Worm (Caenorhabditis elegans): ENCODE results near the gene pqn-67.

pqn-67 gene

ce11 chrV:12924128-12924527 lies at the start of gene pqn-67:
TSS of gene pqn-67 (plus strand) at chrV:12924428.
- no peak for TF ChIP-seq cog-1 (tag; optimal IDR thresholded peaks at IDR 0.05)
- no peak for TF ChIP-seq ztf-29 (GFP tag; IDR thresholded peaks at IDR 0.05)
- TF ChIP-seq tab-1 (GFP tag; IDR thresholded peaks at IDR 0.05) = no peak
- TF ChIP-seq flt-1 (GFP tag; IDR thresholded peaks at IDR 0.05) = no peak

- no peak for TF ChIP-seq ztf-29 (GFP tag; IDR thresholded peaks at IDR 0.05)
- no peak for TF ChIP-seq ztf-23 (GFP tag; IDR thresholded peaks at IDR 0.05)
- TF ChIP-seq tab-1 (GFP tag; IDR thresholded peaks at IDR 0.05) = no peak
- TF ChIP-seq flt-1 (GFP tag; IDR thresholded peaks at IDR 0.05) = no peak
- no peak for TF ChIP-seq klf-2 (GFP tag; conservative IDR thresholded peaks at IDR 0.05)
- no peak for TF ChIP-seq cog-1 (tag; optimal IDR thresholded peaks at IDR 0.05)
- no peak for TF ChIP-seq T22C8.4 (GFP tag; IDR thresholded peaks at IDR 0.05)
- no peak for TF ChIP-seq ref-1 (GFP tag; conservative IDR thresholded peaks at IDR 0.05)
- TF ChIP-seq med-1 (GFP tag; optimal IDR thresholded peaks at IDR 0.05; ENCODE audit: insufficient read depth) = no peak
Measured at ce11 chrV:12875850-12876249, 48.4 kb upstream of the pqn-67 start.

ce11 chrV:12876708-12877107 lies 47.5 kb upstream of the pqn-67 start:
- TF ChIP-seq ztf-29 (GFP tag; IDR thresholded peaks at IDR 0.05) = no peak
- no peak for TF ChIP-seq cog-1 (tag; optimal IDR thresholded peaks at IDR 0.05)
- TF ChIP-seq flt-1 (GFP tag; IDR thresholded peaks at IDR 0.05) = no peak
- TF ChIP-seq T22C8.4 (GFP tag; IDR thresholded peaks at IDR 0.05) = no peak
- TF ChIP-seq ref-1 (GFP tag; conservative IDR thresholded peaks at IDR 0.05) = no peak
- TF ChIP-seq klf-2 (GFP tag; conservative IDR thresholded peaks at IDR 0.05) = no peak
- no peak for TF ChIP-seq tab-1 (GFP tag; IDR thresholded peaks at IDR 0.05)
- no peak for TF ChIP-seq med-1 (GFP tag; optimal IDR thresholded peaks at IDR 0.05; ENCODE audit: insufficient read depth)
- no peak for TF ChIP-seq ztf-23 (GFP tag; IDR thresholded peaks at IDR 0.05)

- TF ChIP-seq ref-1 (GFP tag; conservative IDR thresholded peaks at IDR 0.05) = no peak
- TF ChIP-seq T22C8.4 (GFP tag; IDR thresholded peaks at IDR 0.05) = no peak
- no peak for TF ChIP-seq ztf-29 (GFP tag; IDR thresholded peaks at IDR 0.05)
- TF ChIP-seq ztf-23 (GFP tag; IDR thresholded peaks at IDR 0.05) = no peak
- TF ChIP-seq med-1 (GFP tag; optimal IDR thresholded peaks at IDR 0.05; ENCODE audit: insufficient read depth) = no peak
- no peak for TF ChIP-seq tab-1 (GFP tag; IDR thresholded peaks at IDR 0.05)
- TF ChIP-seq klf-2 (GFP tag; conservative IDR thresholded peaks at IDR 0.05) = no peak
- TF ChIP-seq flt-1 (GFP tag; IDR thresholded peaks at IDR 0.05) = no peak
- TF ChIP-seq cog-1 (tag; optimal IDR thresholded peaks at IDR 0.05) = no peak
Measured at ce11 chrV:12877579-12877978, 46.6 kb upstream of the pqn-67 start.

ce11 chrV:12879349-12879748 lies 44.9 kb upstream of the pqn-67 start:
- no peak for TF ChIP-seq ztf-23 (GFP tag; IDR thresholded peaks at IDR 0.05)
- no peak for TF ChIP-seq ztf-29 (GFP tag; IDR thresholded peaks at IDR 0.05)
- no peak for TF ChIP-seq klf-2 (GFP tag; conservative IDR thresholded peaks at IDR 0.05)

ce11 chrV:12881396-12881795 lies 42.8 kb upstream of the pqn-67 start:
- TF ChIP-seq ref-1 (GFP tag; conservative IDR thresholded peaks at IDR 0.05) = no peak

- TF ChIP-seq klf-2 (GFP tag; conservative IDR thresholded peaks at IDR 0.05) = no peak
Measured at ce11 chrV:12882370-12882769, 41.9 kb upstream of the pqn-67 start.

ce11 chrV:12885860-12886259 lies 38.4 kb upstream of the pqn-67 start, which contains the start of gene glb-24:
TSS of gene glb-24 (minus strand) at chrV:12885960.
- TF ChIP-seq tab-1 (GFP tag; IDR thresholded peaks at IDR 0.05) = no peak
- no peak for TF ChIP-seq ztf-23 (GFP tag; IDR thresholded peaks at IDR 0.05)
- no peak for TF ChIP-seq flt-1 (GFP tag; IDR thresholded peaks at IDR 0.05)
- no peak for TF ChIP-seq ztf-29 (GFP tag; IDR thresholded peaks at IDR 0.05)
- no peak for TF ChIP-seq ref-1 (GFP tag; conservative IDR thresholded peaks at IDR 0.05)
- no peak for TF ChIP-seq klf-2 (GFP tag; conservative IDR thresholded peaks at IDR 0.05)
- no peak for TF ChIP-seq cog-1 (tag; optimal IDR thresholded peaks at IDR 0.05)
- no peak for TF ChIP-seq T22C8.4 (GFP tag; IDR thresholded peaks at IDR 0.05)

- no peak for TF ChIP-seq med-1 (GFP tag; optimal IDR thresholded peaks at IDR 0.05; ENCODE audit: insufficient read depth)
- TF ChIP-seq ztf-29 (GFP tag; IDR thresholded peaks at IDR 0.05) = no peak
- no peak for TF ChIP-seq flt-1 (GFP tag; IDR thresholded peaks at IDR 0.05)
- TF ChIP-seq cog-1 (tag; optimal IDR thresholded peaks at IDR 0.05) = no peak
- no peak for TF ChIP-seq ztf-23 (GFP tag; IDR thresholded peaks at IDR 0.05)
- no peak for TF ChIP-seq klf-2 (GFP tag; conservative IDR thresholded peaks at IDR 0.05)
- TF ChIP-seq tab-1 (GFP tag; IDR thresholded peaks at IDR 0.05) = no peak
- no peak for TF ChIP-seq ref-1 (GFP tag; conservative IDR thresholded peaks at IDR 0.05)
- TF ChIP-seq T22C8.4 (GFP tag; IDR thresholded peaks at IDR 0.05) = no peak
Measured at ce11 chrV:12895772-12896171, 28.5 kb upstream of the pqn-67 start, which contains the start of gene ttbk-7. TSS of gene ttbk-7 (minus strand) at chrV:12895872.

ce11 chrV:12896850-12897249 lies 27.4 kb upstream of the pqn-67 start:
- TF ChIP-seq ztf-23 (GFP tag; IDR thresholded peaks at IDR 0.05) = no peak
- no peak for TF ChIP-seq cog-1 (tag; optimal IDR thresholded peaks at IDR 0.05)
- no peak for TF ChIP-seq flt-1 (GFP tag; IDR thresholded peaks at IDR 0.05)

- no peak for TF ChIP-seq ref-1 (GFP tag; conservative IDR thresholded peaks at IDR 0.05)
- no peak for TF ChIP-seq tab-1 (GFP tag; IDR thresholded peaks at IDR 0.05)
- no peak for TF ChIP-seq T22C8.4 (GFP tag; IDR thresholded peaks at IDR 0.05)
- no peak for TF ChIP-seq klf-2 (GFP tag; conservative IDR thresholded peaks at IDR 0.05)
- no peak for TF ChIP-seq cog-1 (tag; optimal IDR thresholded peaks at IDR 0.05)
- TF ChIP-seq flt-1 (GFP tag; IDR thresholded peaks at IDR 0.05) = no peak
- TF ChIP-seq med-1 (GFP tag; optimal IDR thresholded peaks at IDR 0.05; ENCODE audit: insufficient read depth) = no peak
- TF ChIP-seq ztf-29 (GFP tag; IDR thresholded peaks at IDR 0.05) = no peak
- no peak for TF ChIP-seq ztf-23 (GFP tag; IDR thresholded peaks at IDR 0.05)
Measured at ce11 chrV:12897338-12897737, 26.9 kb upstream of the pqn-67 start.
